Worm (Caenorhabditis elegans) whole organism, early embryonic: Measurements from ENCODE around the gene F23F1.6.

Experiments
- F13C5.2 ChIP-seq: sonication (generic microtip); optimal IDR thresholded peaks from 2 replicates; lab custom pipeline; 2017; ENCODE audit warnings: mild to moderate bottlenecking, missing genetic modification characterization, inconsistent platforms, missing compliant biosample characterization
- ama-1 ChIP-seq: fragments of 150-350 bp; optimal IDR thresholded peaks from 2 replicates; lab custom pipeline; 2014
- ceh-13 ChIP-seq: fragments of 200-800 bp; sonication (Bioruptor generic); optimal IDR thresholded peaks from 2 replicates; lab custom pipeline; 2018; ENCODE audit warnings: mild to moderate bottlenecking, missing genetic modification characterization, missing compliant biosample characterization
- ceh-36 ChIP-seq: sonication (generic microtip); optimal IDR thresholded peaks from 2 replicates; lab custom pipeline; 2016; ENCODE audit warnings: missing genetic modification characterization, inconsistent platforms, missing compliant biosample characterization
- ets-7 ChIP-seq: sonication (generic microtip); optimal IDR thresholded peaks from 2 replicates; lab custom pipeline; 2016; ENCODE audit warnings: missing genotype, missing genetic modification characterization, missing compliant biosample characterization
- flt-1 ChIP-seq: fragments of 200-800 bp; sonication (Bioruptor generic); IDR thresholded peaks from 2 replicates; pipeline ENCODE4 v1.3.6; 2022; ENCODE audit warnings: missing genetic modification characterization, missing compliant biosample characterization
- scrt-1 ChIP-seq: fragments of 200-800 bp; sonication (Bioruptor generic); IDR thresholded peaks from 2 replicates; pipeline ENCODE4 v1.3.6; 2022; ENCODE audit warnings: missing genetic modification characterization, missing compliant biosample characterization

DNA sequence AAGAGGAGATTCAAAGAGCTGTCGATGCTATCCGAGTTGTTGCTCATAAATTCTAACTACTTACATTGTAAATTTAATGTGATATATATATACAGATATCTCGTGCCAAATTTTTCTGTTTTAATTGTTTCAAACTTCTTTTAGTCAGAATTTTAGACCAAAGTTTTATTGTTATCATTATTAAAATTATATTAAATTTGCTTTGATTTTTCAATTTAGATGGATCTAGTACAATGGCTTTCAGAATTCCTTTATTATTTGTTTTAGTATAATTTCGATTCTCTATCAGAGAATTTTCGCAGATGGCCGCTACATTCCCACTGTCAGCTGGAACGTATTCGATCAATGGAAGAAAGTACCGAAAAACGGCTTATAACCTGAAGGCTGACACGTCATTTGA, 20.3 kb upstream of the F23F1.6 start, which contains the start of gene ascc-1:
- TF ChIP-seq ama-1 (lab: Kevin White, UChicago), result no peak
- no peak for TF ChIP-seq ets-7 (tag; lab: Kevin White, UChicago)
- TF ChIP-seq ceh-13, result no peak
- TF ChIP-seq scrt-1 (GFP tag; lab: Robert Waterston, UW), result no peak
- TF ChIP-seq flt-1, result no peak
- TF ChIP-seq ceh-36 (tag; lab: Kevin White, UChicago), result no peak
- no peak for TF ChIP-seq F13C5.2
